Worm (Caenorhabditis elegans): ENCODE results near the gene Y41D4B.11.
"Not testable (repeated sequence)": the region's sequence is repeated elsewhere in the genome, so short reads cannot be mapped to it uniquely, and the experiment has no call there.

Gene Y41D4B.11

DNA sequence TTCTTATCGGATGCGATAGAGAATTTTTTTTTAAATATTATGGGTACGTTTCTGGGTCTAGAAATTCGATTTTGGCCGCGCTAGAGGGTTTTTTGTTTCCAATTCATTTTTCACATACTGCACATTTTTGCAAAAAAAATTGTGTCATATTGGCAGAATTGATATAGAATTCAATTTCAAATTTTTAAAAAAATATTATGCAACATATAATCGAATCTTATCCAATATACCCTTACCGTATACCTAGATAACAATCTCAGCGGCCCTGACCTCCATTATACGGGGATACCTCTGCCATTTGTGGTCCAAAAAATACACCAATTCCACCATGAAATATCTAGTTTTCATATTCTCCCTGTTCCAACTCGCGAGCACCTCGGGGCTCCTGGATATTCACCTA, 26.1 kb downstream of the Y41D4B.11 start, which contains the start of gene cpg-24:
Gene cpg-24 (plus strand): TSS at position 301 of the 400 bp plus-strand sequence.
- TF ChIP-seq flt-1 (GFP tag; IDR thresholded peaks at IDR 0.05), result no peak
- no peak for TF ChIP-seq T22C8.4 (GFP tag; IDR thresholded peaks at IDR 0.05)
- no peak for TF ChIP-seq ztf-29 (GFP tag; IDR thresholded peaks at IDR 0.05)
- TF ChIP-seq ref-1 (GFP tag; conservative IDR thresholded peaks at IDR 0.05), result no peak
- TF ChIP-seq klf-2 (GFP tag; conservative IDR thresholded peaks at IDR 0.05), result no peak
- TF ChIP-seq cog-1 (tag; optimal IDR thresholded peaks at IDR 0.05), result no peak
- TF ChIP-seq ztf-23 (GFP tag; IDR thresholded peaks at IDR 0.05), result no peak
- no peak for TF ChIP-seq med-1 (GFP tag; optimal IDR thresholded peaks at IDR 0.05; ENCODE audit: insufficient read depth)
- no peak for TF ChIP-seq tab-1 (GFP tag; IDR thresholded peaks at IDR 0.05)

DNA sequence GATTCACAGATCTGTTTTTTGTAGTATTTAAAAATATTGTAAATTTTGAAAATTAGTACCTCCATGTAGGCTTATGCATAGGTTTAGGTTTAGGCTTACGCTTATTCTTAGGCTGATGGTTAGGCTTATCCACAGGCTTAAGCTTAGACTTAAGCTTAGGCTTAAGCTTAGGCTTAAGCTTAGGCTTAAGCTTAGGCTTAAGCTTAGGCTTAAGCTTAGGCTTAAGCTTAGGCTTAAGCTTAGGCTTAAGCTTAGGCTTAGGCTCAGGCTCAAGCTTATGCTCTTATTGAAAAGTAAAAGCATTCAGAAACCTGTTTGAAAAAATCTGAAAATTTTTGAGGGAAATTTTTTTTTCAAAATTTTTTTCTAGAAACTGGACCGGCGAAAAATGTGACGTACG, 27.1 kb downstream of the Y41D4B.11 start:
- TF ChIP-seq ref-1 (GFP tag; conservative IDR thresholded peaks at IDR 0.05), result no peak
- TF ChIP-seq klf-2 (GFP tag; conservative IDR thresholded peaks at IDR 0.05), result no peak
- no peak for TF ChIP-seq ztf-23 (GFP tag; IDR thresholded peaks at IDR 0.05)
- no peak for TF ChIP-seq med-1 (GFP tag; optimal IDR thresholded peaks at IDR 0.05; ENCODE audit: insufficient read depth)
- no peak for TF ChIP-seq tab-1 (GFP tag; IDR thresholded peaks at IDR 0.05)
- TF ChIP-seq T22C8.4 (GFP tag; IDR thresholded peaks at IDR 0.05), result no peak
- TF ChIP-seq flt-1 (GFP tag; IDR thresholded peaks at IDR 0.05), result no peak
- TF ChIP-seq cog-1 (tag; optimal IDR thresholded peaks at IDR 0.05), result no peak
- peak; percentile 94 for TF ChIP-seq ztf-29 (GFP tag; IDR thresholded peaks at IDR 0.05)

DNA sequence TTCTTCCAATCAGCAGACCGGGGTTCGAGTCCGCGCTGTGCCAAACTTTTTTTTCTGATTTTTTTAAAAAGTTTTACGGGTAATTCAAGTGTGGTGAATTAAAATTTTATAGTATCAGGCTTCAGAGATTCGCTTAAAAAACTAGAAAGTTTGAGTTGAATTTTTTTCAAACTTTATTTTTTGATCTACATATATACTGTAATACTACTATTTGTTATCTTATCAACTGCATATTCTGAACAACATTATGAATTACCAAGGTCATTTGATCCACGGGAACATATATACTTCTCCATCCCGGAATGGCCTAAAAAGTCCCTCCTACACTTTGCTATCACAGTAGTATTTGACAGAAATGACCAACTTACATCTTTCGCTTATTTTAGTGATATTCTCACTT, 27.9 kb downstream of the Y41D4B.11 start, which contains the start of gene Y41D4B.6:
Gene Y41D4B.6 (plus strand): TSS at position 301 of the 400 bp plus-strand sequence.
- TF ChIP-seq cog-1 (tag; optimal IDR thresholded peaks at IDR 0.05) (no peak), ref-1 (GFP tag; conservative IDR thresholded peaks at IDR 0.05) (no peak), T22C8.4 (GFP tag; IDR thresholded peaks at IDR 0.05) (no peak), med-1 (GFP tag; optimal IDR thresholded peaks at IDR 0.05; ENCODE audit: insufficient read depth) (no peak), ztf-29 (GFP tag; IDR thresholded peaks at IDR 0.05) (no peak), tab-1 (GFP tag; IDR thresholded peaks at IDR 0.05) (no peak), flt-1 (GFP tag; IDR thresholded peaks at IDR 0.05) (no peak), ztf-23 (GFP tag; IDR thresholded peaks at IDR 0.05) (no peak), klf-2 (GFP tag; conservative IDR thresholded peaks at IDR 0.05) (no peak)

DNA sequence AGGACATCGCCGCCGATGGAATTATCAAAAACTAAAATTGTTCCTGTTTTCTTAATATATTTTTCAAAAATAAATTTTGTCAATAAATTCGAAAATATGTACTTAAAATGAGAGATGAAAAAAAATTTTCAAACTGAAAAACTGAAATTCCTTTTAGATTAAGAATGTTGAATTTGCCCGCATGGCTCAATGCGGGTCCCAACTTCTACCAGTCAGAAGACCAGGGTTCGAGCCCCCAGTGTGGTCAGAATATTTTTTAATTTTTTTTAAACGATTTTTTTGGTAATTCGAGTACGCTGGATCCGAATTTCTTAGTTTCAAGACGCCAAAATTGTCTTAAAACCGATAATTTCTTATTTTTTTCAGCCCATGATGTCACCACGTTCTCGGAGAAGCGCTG, 31.8 kb downstream of the Y41D4B.11 start:
- TF ChIP-seq cog-1 (tag; optimal IDR thresholded peaks at IDR 0.05), result no peak
- TF ChIP-seq T22C8.4 (GFP tag; IDR thresholded peaks at IDR 0.05), result no peak
- no peak for TF ChIP-seq ref-1 (GFP tag; conservative IDR thresholded peaks at IDR 0.05)
- no peak for TF ChIP-seq med-1 (GFP tag; optimal IDR thresholded peaks at IDR 0.05; ENCODE audit: insufficient read depth)
- TF ChIP-seq ztf-29 (GFP tag; IDR thresholded peaks at IDR 0.05), result no peak
- TF ChIP-seq ztf-23 (GFP tag; IDR thresholded peaks at IDR 0.05), result no peak
- no peak for TF ChIP-seq flt-1 (GFP tag; IDR thresholded peaks at IDR 0.05)
- no peak for TF ChIP-seq tab-1 (GFP tag; IDR thresholded peaks at IDR 0.05)
- no peak for TF ChIP-seq klf-2 (GFP tag; conservative IDR thresholded peaks at IDR 0.05)

DNA sequence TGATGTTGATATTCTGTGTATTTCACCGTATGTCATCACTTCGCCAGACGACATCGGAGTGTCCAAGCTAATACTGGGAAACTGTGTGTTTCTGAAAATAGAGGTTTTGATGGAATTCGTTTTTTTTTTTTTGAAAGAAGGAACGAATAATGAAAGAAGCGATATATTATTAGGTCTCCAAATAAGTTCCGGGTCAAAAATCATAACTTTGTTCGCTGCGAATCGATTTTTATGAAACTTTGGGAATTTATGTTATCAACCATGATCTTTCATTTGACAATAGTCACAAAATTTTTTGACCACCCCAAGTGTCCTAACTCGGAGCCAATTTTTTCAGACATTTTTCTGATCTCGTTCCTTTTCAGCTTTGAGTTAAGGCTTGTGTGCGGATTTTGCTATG, 39.7 kb downstream of the Y41D4B.11 start, which contains the start of gene nhr-274:
Gene nhr-274 (minus strand): TSS at position 101 of the 400 bp plus-strand sequence.
- TF ChIP-seq ztf-23 (GFP tag; IDR thresholded peaks at IDR 0.05); cog-1 (tag; optimal IDR thresholded peaks at IDR 0.05); ztf-29 (GFP tag; IDR thresholded peaks at IDR 0.05): not testable (repeated sequence)

DNA sequence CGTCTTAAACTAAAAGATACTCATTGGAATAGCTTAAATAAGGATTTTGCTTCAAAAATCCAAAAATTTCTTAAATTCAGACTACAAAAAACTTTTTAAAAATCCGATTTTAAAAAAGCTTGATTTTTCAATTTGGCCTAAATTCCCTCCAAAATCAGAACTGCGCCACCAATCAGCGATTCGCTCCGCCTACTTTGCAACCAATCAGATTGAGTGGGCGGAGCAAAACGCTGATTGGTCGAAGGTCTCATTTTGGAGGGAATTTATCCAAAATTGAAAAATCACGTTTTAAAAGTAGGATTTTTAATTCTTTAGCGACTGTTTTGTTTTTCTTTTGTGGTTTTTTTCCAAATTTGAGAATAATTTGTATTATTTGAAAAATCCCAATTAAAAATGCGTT, 43.8 kb downstream of the Y41D4B.11 start:
- TF ChIP-seq med-1 (GFP tag; optimal IDR thresholded peaks at IDR 0.05; ENCODE audit: insufficient read depth) (no peak), ztf-29 (GFP tag; IDR thresholded peaks at IDR 0.05) (no peak), cog-1 (tag; optimal IDR thresholded peaks at IDR 0.05) (no peak), tab-1 (GFP tag; IDR thresholded peaks at IDR 0.05) (no peak), T22C8.4 (GFP tag; IDR thresholded peaks at IDR 0.05) (no peak), klf-2 (GFP tag; conservative IDR thresholded peaks at IDR 0.05) (no peak), ztf-23 (GFP tag; IDR thresholded peaks at IDR 0.05) (no peak), ref-1 (GFP tag; conservative IDR thresholded peaks at IDR 0.05) (no peak), flt-1 (GFP tag; IDR thresholded peaks at IDR 0.05) (no peak)

DNA sequence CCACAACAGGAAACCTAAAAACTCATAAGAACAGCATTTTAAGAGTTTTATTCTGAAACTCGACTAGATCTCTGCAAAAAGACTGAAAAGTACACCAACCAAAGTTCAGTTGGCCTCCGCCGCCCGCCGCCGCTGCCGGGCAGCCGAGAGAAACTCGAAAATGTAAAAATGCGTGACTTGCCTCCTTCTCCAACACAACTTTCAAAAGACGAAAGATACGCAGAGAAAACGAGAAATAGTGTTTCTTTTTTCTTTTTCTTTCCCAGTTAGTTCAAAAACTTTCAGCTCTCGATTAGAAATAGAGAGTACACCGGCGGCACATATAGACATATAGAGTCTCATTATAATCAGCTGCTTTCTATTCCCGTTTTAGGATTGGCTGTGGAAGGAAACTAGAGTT, 44.3 kb downstream of the Y41D4B.11 start:
- no peak for TF ChIP-seq T22C8.4 (GFP tag; IDR thresholded peaks at IDR 0.05)
- no peak for TF ChIP-seq ztf-29 (GFP tag; IDR thresholded peaks at IDR 0.05)
- TF ChIP-seq klf-2 (GFP tag; conservative IDR thresholded peaks at IDR 0.05), result no peak
- no peak for TF ChIP-seq ref-1 (GFP tag; conservative IDR thresholded peaks at IDR 0.05)
- no peak for TF ChIP-seq flt-1 (GFP tag; IDR thresholded peaks at IDR 0.05)
- no peak for TF ChIP-seq ztf-23 (GFP tag; IDR thresholded peaks at IDR 0.05)
- no peak for TF ChIP-seq med-1 (GFP tag; optimal IDR thresholded peaks at IDR 0.05; ENCODE audit: insufficient read depth)
- no peak for TF ChIP-seq tab-1 (GFP tag; IDR thresholded peaks at IDR 0.05)
- TF ChIP-seq cog-1 (tag; optimal IDR thresholded peaks at IDR 0.05), result no peak

DNA sequence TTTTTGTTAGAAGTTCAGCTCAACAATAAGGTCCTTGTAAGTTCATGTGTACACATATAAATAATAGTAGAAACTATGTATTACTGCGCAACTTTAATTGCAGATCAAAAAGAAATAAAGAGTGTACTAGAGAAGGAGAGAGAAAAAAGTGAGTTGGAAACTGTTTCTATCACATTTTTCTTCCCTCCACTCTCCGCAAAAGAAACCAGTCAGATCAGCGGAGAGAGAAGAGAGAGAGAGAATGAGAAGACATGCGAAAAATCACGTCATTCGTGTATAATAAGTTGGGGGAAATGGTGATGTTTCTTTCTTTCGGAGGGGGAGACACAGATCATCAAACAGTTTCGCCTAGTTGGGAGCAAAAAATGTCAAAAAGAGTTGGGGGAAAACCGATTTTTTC, 49.8 kb downstream of the Y41D4B.11 start:
- no peak for TF ChIP-seq ref-1 (GFP tag; conservative IDR thresholded peaks at IDR 0.05)
- no peak for TF ChIP-seq med-1 (GFP tag; optimal IDR thresholded peaks at IDR 0.05; ENCODE audit: insufficient read depth)
- no peak for TF ChIP-seq flt-1 (GFP tag; IDR thresholded peaks at IDR 0.05)
- no peak for TF ChIP-seq ztf-23 (GFP tag; IDR thresholded peaks at IDR 0.05)
- no peak for TF ChIP-seq cog-1 (tag; optimal IDR thresholded peaks at IDR 0.05)
- no peak for TF ChIP-seq ztf-29 (GFP tag; IDR thresholded peaks at IDR 0.05)
- no peak for TF ChIP-seq T22C8.4 (GFP tag; IDR thresholded peaks at IDR 0.05)
- TF ChIP-seq tab-1 (GFP tag; IDR thresholded peaks at IDR 0.05), result no peak
- TF ChIP-seq klf-2 (GFP tag; conservative IDR thresholded peaks at IDR 0.05), result no peak

DNA sequence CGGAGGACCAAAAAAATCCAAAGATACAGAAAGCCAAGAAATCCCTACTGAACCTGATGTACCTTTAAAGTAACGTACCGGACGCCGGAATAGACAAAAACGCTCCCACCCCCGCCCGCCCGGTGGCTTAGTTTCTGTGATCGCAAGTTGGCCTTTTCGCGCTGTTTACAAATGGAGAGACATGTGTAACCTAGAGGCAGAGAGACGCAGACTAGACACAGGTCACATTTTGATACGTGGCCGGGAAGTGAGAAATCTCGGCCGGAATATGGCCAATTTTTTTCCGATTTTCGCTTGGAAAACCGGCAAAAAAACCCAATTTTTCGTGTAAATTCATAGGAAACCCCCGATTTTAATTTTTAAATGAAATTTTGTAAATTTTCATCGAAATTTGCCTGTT, 51.6 kb downstream of the Y41D4B.11 start:
- TF ChIP-seq med-1 (GFP tag; optimal IDR thresholded peaks at IDR 0.05; ENCODE audit: insufficient read depth), result no peak
- no peak for TF ChIP-seq ztf-23 (GFP tag; IDR thresholded peaks at IDR 0.05)
- no peak for TF ChIP-seq cog-1 (tag; optimal IDR thresholded peaks at IDR 0.05)
- TF ChIP-seq T22C8.4 (GFP tag; IDR thresholded peaks at IDR 0.05), result no peak
- TF ChIP-seq flt-1 (GFP tag; IDR thresholded peaks at IDR 0.05), result no peak
- TF ChIP-seq ref-1 (GFP tag; conservative IDR thresholded peaks at IDR 0.05), result no peak
- TF ChIP-seq klf-2 (GFP tag; conservative IDR thresholded peaks at IDR 0.05), result no peak
- TF ChIP-seq tab-1 (GFP tag; IDR thresholded peaks at IDR 0.05), result no peak
- no peak for TF ChIP-seq ztf-29 (GFP tag; IDR thresholded peaks at IDR 0.05)

Data from whole organism, midembryonic.